Worm (Caenorhabditis elegans): ENCODE results near the gene lyst-1.

The lyst-1 gene

DNA sequence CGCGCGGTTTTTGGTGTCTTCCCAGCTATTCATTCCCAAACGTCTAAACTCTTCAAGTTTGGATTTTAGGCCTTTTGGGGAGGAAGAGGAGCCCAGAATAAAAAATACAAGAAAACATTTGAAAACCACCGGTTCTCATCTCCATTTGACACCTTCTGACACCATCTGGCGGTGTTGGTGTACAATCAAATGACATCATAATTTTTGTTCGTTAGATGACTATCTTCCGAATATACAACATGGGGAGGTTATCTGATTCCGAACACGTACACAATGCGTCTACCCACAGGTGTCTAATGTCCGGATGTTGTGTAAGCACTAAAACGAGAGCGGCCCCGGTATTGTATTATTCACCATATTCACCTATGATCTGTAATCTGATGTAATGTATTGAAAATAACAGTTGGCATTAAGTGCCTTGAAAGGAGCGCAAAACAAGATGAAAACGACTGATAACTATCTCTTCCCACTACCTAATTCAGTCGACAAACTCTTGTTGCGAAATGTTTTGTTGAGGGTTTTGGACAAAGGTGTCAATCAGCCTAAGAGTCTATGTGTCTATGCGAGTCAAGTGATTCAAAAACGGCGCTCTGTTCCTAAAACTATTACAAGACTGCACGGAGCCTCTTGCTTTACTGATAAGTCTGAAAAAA is 31.7 kb upstream of the lyst-1 start (continued):
- TF ChIP-seq unc-98 (GFP tag; IDR thresholded peaks at IDR 0.05) (no peak), C34B4.2 (tag; optimal IDR thresholded peaks at IDR 0.05) (no peak), ztf-4 (tag; optimal IDR thresholded peaks at IDR 0.05) (no peak), sptf-1 (tag; optimal IDR thresholded peaks at IDR 0.05) (no peak), nhr-76 (tag; optimal IDR thresholded peaks at IDR 0.05) (no peak), dpl-1 (GFP tag; optimal IDR thresholded peaks at IDR 0.05) (no peak), unc-130 (tag; optimal IDR thresholded peaks at IDR 0.05) (no peak), F16B12.6 (tag; optimal IDR thresholded peaks at IDR 0.05) (no peak), vab-15 (tag; optimal IDR thresholded peaks at IDR 0.05) (no peak), mab-9 (GFP tag; IDR thresholded peaks at IDR 0.05) (no peak), rnt-1 (tag; optimal IDR thresholded peaks at IDR 0.05) (peak; percentile 18), C16A3.4 (tag; optimal IDR thresholded peaks at IDR 0.05) (no peak), pax-3 (tag; optimal IDR thresholded peaks at IDR 0.05) (no peak), elt-2 (tag; optimal IDR thresholded peaks at IDR 0.05) (peak; percentile 10), ama-1 (optimal IDR thresholded peaks at IDR 0.05) (no peak), ztf-11 (tag; optimal IDR thresholded peaks at IDR 0.05) (peak in 1 of 2 experiments; percentile 19), nhr-237 (tag; optimal IDR thresholded peaks at IDR 0.05) (no peak), dsc-1 (tag; optimal IDR thresholded peaks at IDR 0.05) (no peak), skn-1 (tag; optimal IDR thresholded peaks at IDR 0.05) (no peak), unc-86 (tag; optimal IDR thresholded peaks at IDR 0.05) (no peak), lin-15B (tag; optimal IDR thresholded peaks at IDR 0.05) (no peak), alr-1 (tag; optimal IDR thresholded peaks at IDR 0.05; ENCODE audit: borderline replicate concordance) (no peak), blmp-1 (tag; optimal IDR thresholded peaks at IDR 0.05) (no peak), nhr-11 (tag; optimal IDR thresholded peaks at IDR 0.05) (no peak), fos-1 (tag; optimal IDR thresholded peaks at IDR 0.05) (no peak), efl-1 (optimal IDR thresholded peaks at IDR 0.05) (peak in 1 of 2 experiments; percentile 17), efl-1 (GFP tag; optimal IDR thresholded peaks at IDR 0.05 in 1 of 2) (no peak), snpc-4 (tag; optimal IDR thresholded peaks at IDR 0.05) (no peak), ceh-90 (tag; optimal IDR thresholded peaks at IDR 0.05) (no peak), nhr-77 (tag; optimal IDR thresholded peaks at IDR 0.05) (no peak), nhr-47 (tag; optimal IDR thresholded peaks at IDR 0.05) (no peak), aha-1 (tag; optimal IDR thresholded peaks at IDR 0.05) (no peak), mdl-1 (tag; optimal IDR thresholded peaks at IDR 0.05) (no peak), nhr-20 (tag; optimal IDR thresholded peaks at IDR 0.05) (peak; percentile 18), ets-5 (GFP tag; IDR thresholded peaks at IDR 0.05) (no peak), hlh-4 (tag; optimal IDR thresholded peaks at IDR 0.05) (no peak), aly-2 (tag; optimal IDR thresholded peaks at IDR 0.05) (no peak), zag-1 (tag; optimal IDR thresholded peaks at IDR 0.05) (no peak), unc-62 (GFP tag; optimal IDR thresholded peaks at IDR 0.05) (no peak)

- TF ChIP-seq egl-13 (tag; optimal IDR thresholded peaks at IDR 0.05) (peak; percentile 25), nhr-20 (tag; optimal IDR thresholded peaks at IDR 0.05) (peak; percentile 82), lin-13 (GFP tag; optimal IDR thresholded peaks at IDR 0.05) (peak; percentile 77), nhr-85 (tag) (peak; percentile 77), unc-130 (tag; optimal IDR thresholded peaks at IDR 0.05) (peak; percentile 65), pax-3 (tag; optimal IDR thresholded peaks at IDR 0.05) (peak; percentile 57), nhr-237 (tag; optimal IDR thresholded peaks at IDR 0.05) (peak; percentile 30), tbx-2 (tag; optimal IDR thresholded peaks at IDR 0.05) (peak; percentile 73), mdl-1 (tag; optimal IDR thresholded peaks at IDR 0.05) (peak in 1 of 2 experiments; percentile 83), dpl-1 (GFP tag; optimal IDR thresholded peaks at IDR 0.05) (peak in 2 of 3 experiments; percentile 27 to 31), unc-86 (tag; optimal IDR thresholded peaks at IDR 0.05) (peak; percentile 65), hlh-4 (tag; optimal IDR thresholded peaks at IDR 0.05) (no peak), nhr-76 (tag; optimal IDR thresholded peaks at IDR 0.05) (no peak), ztf-4 (tag; optimal IDR thresholded peaks at IDR 0.05) (peak; percentile 27), nhr-71 (tag; optimal IDR thresholded peaks at IDR 0.05) (peak; percentile 84), ama-1 (optimal IDR thresholded peaks at IDR 0.05) (peak; percentile 36), fkh-8 (tag; optimal IDR thresholded peaks at IDR 0.05) (peak; percentile 86), mep-1 (tag; optimal IDR thresholded peaks at IDR 0.05) (peak; percentile 74), C04F5.9 (tag; optimal IDR thresholded peaks at IDR 0.05) (no peak), pqm-1 (tag; optimal IDR thresholded peaks at IDR 0.05) (peak; percentile 18), lin-15B (tag; optimal IDR thresholded peaks at IDR 0.05) (no peak), ceh-8 (GFP tag; optimal IDR thresholded peaks at IDR 0.05) (peak; percentile 70), snpc-4 (tag; optimal IDR thresholded peaks at IDR 0.05) (peak; percentile 47), lin-14 (GFP tag; optimal IDR thresholded peaks at IDR 0.05) (peak; percentile 95), xbp-1 (tag; optimal IDR thresholded peaks at IDR 0.05) (peak; percentile 40)
Observed at ce11 chrX:12171631-12172348, 30.8 kb upstream of the lyst-1 start, which contains the start of gene F57G12.1. Gene F57G12.1, minus strand, starts transcription at chrX:12171681.
